Fruit fly (Drosophila melanogaster) whole organism, embryonic: ENCODE data around the gene Or65c.

Experiments
- Asciz ChIP-seq: fragments of 200-800 bp; sonication (Bioruptor generic); optimal IDR thresholded peaks from 2 replicates; lab custom pipeline; 2017; ENCODE audit warnings: missing biosample characterization, mild to moderate bottlenecking, missing genetic modification characterization, missing genetic modification reagents
- B-H1 ChIP-seq: fragments of 200-800 bp; sonication (Bioruptor generic); IDR thresholded peaks from 3 replicates; pipeline ENCODE4 v1.3.6; 2022; ENCODE audit warnings: missing biosample characterization, missing genetic modification characterization
- Bdp1 ChIP-seq: fragments of 200-800 bp; sonication (Bioruptor generic); optimal IDR thresholded peaks from 3 replicates; lab custom pipeline; 2016; ENCODE audit warnings: missing biosample characterization, missing genetic modification characterization
- Blimp-1 ChIP-seq: fragments of 200-800 bp; sonication (Bioruptor generic); optimal IDR thresholded peaks from 3 replicates; lab custom pipeline; 2018; ENCODE audit warnings: missing biosample characterization, missing genetic modification characterization, mild to moderate bottlenecking, moderate library complexity, missing genetic modification reagents
- CG10565 ChIP-seq: fragments of 200-800 bp; sonication (Bioruptor generic); optimal IDR thresholded peaks from 3 replicates; lab custom pipeline; 2016; ENCODE audit warnings: missing biosample characterization, mild to moderate bottlenecking, missing genetic modification characterization
- CG11504 ChIP-seq: fragments of 200-800 bp; sonication (Bioruptor generic); optimal IDR thresholded peaks from 3 replicates; lab custom pipeline; 2019; ENCODE audit warnings: missing biosample characterization, mild to moderate bottlenecking, missing genetic modification characterization, moderate library complexity
- CG12219 ChIP-seq: fragments of 200-800 bp; sonication (Bioruptor generic); optimal IDR thresholded peaks from 3 replicates; lab custom pipeline; 2018; ENCODE audit warnings: missing biosample characterization, mild to moderate bottlenecking, missing genetic modification characterization
- CG12942 ChIP-seq: fragments of 200-800 bp; sonication (Bioruptor generic); optimal IDR thresholded peaks from 3 replicates; lab custom pipeline; 2016; ENCODE audit warnings: missing biosample characterization, missing genetic modification characterization
- CG14441 ChIP-seq: fragments of 200-800 bp; sonication (Bioruptor generic); IDR thresholded peaks from 2 replicates; pipeline ENCODE4 v1.3.6; 2022; ENCODE audit warnings: missing biosample characterization, missing genetic modification characterization
- CG15479 ChIP-seq: fragments of 200-800 bp; sonication (Bioruptor generic); optimal IDR thresholded peaks from 3 replicates; lab custom pipeline; 2019; ENCODE audit warnings: missing biosample characterization, mild to moderate bottlenecking, missing genetic modification characterization, moderate library complexity
- CG16813 ChIP-seq: fragments of 200-800 bp; sonication (Bioruptor generic); IDR thresholded peaks from 3 replicates; pipeline ENCODE4 v1.3.6; 2022; ENCODE audit warnings: missing biosample characterization, missing genetic modification characterization; ENCODE audit not compliant: partially characterized antibody
- CG17359 ChIP-seq: fragments of 200-800 bp; sonication (Bioruptor generic); optimal IDR thresholded peaks from 3 replicates; lab custom pipeline; 2018; ENCODE audit warnings: missing biosample characterization, mild to moderate bottlenecking, missing genetic modification characterization, moderate library complexity
- CG18619 ChIP-seq: fragments of 200-800 bp; sonication (Bioruptor generic); optimal IDR thresholded peaks from 3 replicates; lab custom pipeline; 2017; ENCODE audit warnings: missing biosample characterization, mild to moderate bottlenecking, missing genetic modification characterization
- CG2678 ChIP-seq: fragments of 200-800 bp; sonication (Bioruptor generic); optimal IDR thresholded peaks from 3 replicates; lab custom pipeline; 2019; ENCODE audit warnings: missing biosample characterization, mild to moderate bottlenecking, missing genetic modification characterization, moderate library complexity
- CG2712 ChIP-seq: fragments of 200-800 bp; optimal IDR thresholded peaks from 3 replicates; lab custom pipeline; 2019; ENCODE audit warnings: missing biosample characterization, mild to moderate bottlenecking, missing genetic modification characterization, moderate library complexity
- CG2889 ChIP-seq: fragments of 200-800 bp; sonication (Bioruptor generic); IDR thresholded peaks from 3 replicates; pipeline ENCODE4 v1.3.6; 2022; ENCODE audit warnings: missing biosample characterization, missing genetic modification characterization
- CG34422 ChIP-seq: fragments of 200-800 bp; sonication (Bioruptor generic); IDR thresholded peaks from 3 replicates; pipeline ENCODE4 v1.3.6; 2022; ENCODE audit warnings: missing biosample characterization, missing genetic modification characterization
- CG6272 ChIP-seq: fragments of 200-800 bp; sonication (Bioruptor generic); IDR thresholded peaks from 2 replicates; pipeline ENCODE4 v1.3.6; 2022; ENCODE audit warnings: missing biosample characterization, missing genetic modification characterization
- CG8290 ChIP-seq, 3 experiments: fragments of 200-800 bp; sonication (Bioruptor generic); optimal IDR thresholded peaks; 2 replicates each; lab custom pipeline; 2016 to 2019; ENCODE audit warnings: missing biosample characterization in 3 of 3, missing genetic modification characterization in 3 of 3, mild to moderate bottlenecking in 2 of 3, moderate library complexity in 1 of 3
- CG9215 ChIP-seq: fragments of 200-800 bp; sonication (Bioruptor generic); IDR thresholded peaks from 2 replicates; pipeline ENCODE4 v1.3.6; 2022; ENCODE audit warnings: missing biosample characterization, missing genetic modification characterization
- CG9609 ChIP-seq: fragments of 200-800 bp; sonication (Bioruptor generic); optimal IDR thresholded peaks from 3 replicates; lab custom pipeline; 2016; ENCODE audit warnings: missing biosample characterization, missing genetic modification characterization
- CG9727 ChIP-seq: fragments of 200-800 bp; sonication (Bioruptor generic); optimal IDR thresholded peaks from 3 replicates; lab custom pipeline; 2017; ENCODE audit warnings: missing biosample characterization, mild to moderate bottlenecking, missing genetic modification characterization
- Camta ChIP-seq: fragments of 200-800 bp; sonication (Bioruptor generic); optimal IDR thresholded peaks from 2 replicates; lab custom pipeline; 2016; ENCODE audit warnings: missing biosample characterization, missing genetic modification characterization
- CoRest ChIP-seq: fragments of 200-800 bp; sonication (Bioruptor generic); optimal IDR thresholded peaks from 3 replicates; lab custom pipeline; 2018; ENCODE audit warnings: missing biosample characterization, mild to moderate bottlenecking, missing genetic modification characterization, moderate library complexity
- Fer2 ChIP-seq: fragments of 200-800 bp; sonication (Bioruptor generic); optimal IDR thresholded peaks from 2 replicates; lab custom pipeline; 2018; ENCODE audit warnings: missing biosample characterization, mild to moderate bottlenecking, missing genetic modification characterization, moderate library complexity
- Gug ChIP-seq: fragments of 200-800 bp; sonication (Bioruptor generic); IDR thresholded peaks from 4 replicates; pipeline ENCODE4 v1.3.6; 2022; ENCODE audit warnings: missing biosample characterization, missing genetic modification characterization
- Hand ChIP-seq: fragments of 200-800 bp; sonication (Bioruptor generic); optimal IDR thresholded peaks from 2 replicates; lab custom pipeline; 2017; ENCODE audit warnings: mild to moderate bottlenecking, missing biosample characterization, missing genetic modification reagents, missing genetic modification characterization
- Hr39 ChIP-seq: fragments of >200 bp; optimal IDR thresholded peaks from 2 replicates; lab custom pipeline; 2017
- Med ChIP-seq: fragments of 200-800 bp; sonication (Bioruptor generic); peaks from one replicate; lab custom pipeline; 2016; ENCODE audit warnings: missing biosample characterization, missing genetic modification characterization, mild to moderate bottlenecking, inconsistent platforms, moderate library complexity
- Meics ChIP-seq: fragments of 200-800 bp; sonication (Bioruptor generic); optimal IDR thresholded peaks from 2 replicates; lab custom pipeline; 2017; ENCODE audit warnings: missing biosample characterization, mild to moderate bottlenecking, missing genetic modification characterization
- NK7.1 ChIP-seq: fragments of 200-800 bp; sonication (Bioruptor generic); optimal IDR thresholded peaks from 3 replicates; lab custom pipeline; 2016; ENCODE audit warnings: missing biosample characterization, missing genetic modification characterization
- Neu2 ChIP-seq: fragments of 200-800 bp; sonication (Bioruptor generic); optimal IDR thresholded peaks from 3 replicates; lab custom pipeline; 2016; ENCODE audit warnings: missing biosample characterization, missing genetic modification characterization, borderline replicate concordance
- PHDP ChIP-seq: fragments of 200-800 bp; sonication (Bioruptor generic); optimal IDR thresholded peaks from 3 replicates; lab custom pipeline; 2018; ENCODE audit warnings: missing biosample characterization, mild to moderate bottlenecking, missing genetic modification characterization, moderate library complexity
- Sox102F ChIP-seq: fragments of 200-800 bp; sonication (Bioruptor generic); optimal IDR thresholded peaks from 2 replicates; lab custom pipeline; 2018; ENCODE audit warnings: missing biosample characterization, mild to moderate bottlenecking, missing genetic modification characterization, moderate library complexity
- Sry-β ChIP-seq: fragments of 200-800 bp; sonication (Bioruptor generic); optimal IDR thresholded peaks from 2 replicates; lab custom pipeline; 2018; ENCODE audit warnings: missing biosample characterization, mild to moderate bottlenecking, missing genetic modification characterization, moderate library complexity
- ato ChIP-seq: fragments of 200-800 bp; sonication (Bioruptor generic); IDR thresholded peaks from 2 replicates; pipeline ENCODE4 v1.3.6; 2022; ENCODE audit warnings: missing biosample characterization, missing genetic modification characterization; ENCODE audit not compliant: partially characterized antibody
- br ChIP-seq: fragments of >200 bp; optimal IDR thresholded peaks from 2 replicates; lab custom pipeline; 2017
- da ChIP-seq: fragments of 200-800 bp; sonication (Bioruptor generic); optimal IDR thresholded peaks from 2 replicates; lab custom pipeline; 2016; ENCODE audit warnings: missing biosample characterization, missing genetic modification characterization
- dysf ChIP-seq: fragments of 200-800 bp; sonication (Bioruptor generic); IDR thresholded peaks from 3 replicates; pipeline ENCODE4 v1.3.6; 2022; ENCODE audit warnings: missing biosample characterization, missing genetic modification characterization
- eve ChIP-seq, 2 experiments: fragments of >200 bp; optimal IDR thresholded peaks; 2 replicates each; lab custom pipeline; 2017; ENCODE audit warnings: missing biosample characterization in 2 of 2, missing genetic modification characterization in 2 of 2
- exex ChIP-seq: fragments of 200-800 bp; sonication (Bioruptor generic); optimal IDR thresholded peaks from 4 replicates; lab custom pipeline; 2018; ENCODE audit warnings: missing biosample characterization, mild to moderate bottlenecking, missing genetic modification characterization, moderate library complexity
- fd3F ChIP-seq: fragments of 200-800 bp; sonication (Bioruptor generic); optimal IDR thresholded peaks from 2 replicates; lab custom pipeline; 2018; ENCODE audit warnings: missing biosample characterization, mild to moderate bottlenecking, missing genetic modification characterization, moderate library complexity
- gsb ChIP-seq: fragments of 200-800 bp; sonication (Bioruptor generic); IDR thresholded peaks from 2 replicates; pipeline ENCODE4 v1.3.6; 2022; ENCODE audit warnings: missing biosample characterization, missing genetic modification characterization
- lmd ChIP-seq: fragments of 200-800 bp; sonication (Bioruptor generic); IDR thresholded peaks from 2 replicates; pipeline ENCODE4 v1.3.6; 2022; ENCODE audit warnings: missing biosample characterization, missing genetic modification characterization
- repo ChIP-seq: fragments of 200-800 bp; sonication (Bioruptor generic); optimal IDR thresholded peaks from 2 replicates; lab custom pipeline; 2016; ENCODE audit warnings: missing biosample characterization, missing genetic modification characterization
- sens ChIP-seq: fragments of 200-800 bp; sonication (Bioruptor generic); peaks from one replicate; lab custom pipeline; 2016; ENCODE audit warnings: missing biosample characterization, missing genetic modification characterization
- slbo ChIP-seq: fragments of 200-800 bp; sonication (Bioruptor generic); IDR thresholded peaks from 2 replicates; pipeline ENCODE4 v1.3.6; 2022; ENCODE audit warnings: missing biosample characterization, missing genetic modification characterization
- slp2 ChIP-seq: fragments of 200-800 bp; sonication (Bioruptor generic); optimal IDR thresholded peaks from 2 replicates; lab custom pipeline; 2016; ENCODE audit warnings: missing biosample characterization, missing genetic modification characterization
- zfh1 ChIP-seq: fragments of 200-800 bp; sonication (Bioruptor generic); IDR thresholded peaks from 3 replicates; pipeline ENCODE4 v1.3.6; 2022; ENCODE audit warnings: missing biosample characterization, missing genetic modification characterization

Or65c gene

DNA sequence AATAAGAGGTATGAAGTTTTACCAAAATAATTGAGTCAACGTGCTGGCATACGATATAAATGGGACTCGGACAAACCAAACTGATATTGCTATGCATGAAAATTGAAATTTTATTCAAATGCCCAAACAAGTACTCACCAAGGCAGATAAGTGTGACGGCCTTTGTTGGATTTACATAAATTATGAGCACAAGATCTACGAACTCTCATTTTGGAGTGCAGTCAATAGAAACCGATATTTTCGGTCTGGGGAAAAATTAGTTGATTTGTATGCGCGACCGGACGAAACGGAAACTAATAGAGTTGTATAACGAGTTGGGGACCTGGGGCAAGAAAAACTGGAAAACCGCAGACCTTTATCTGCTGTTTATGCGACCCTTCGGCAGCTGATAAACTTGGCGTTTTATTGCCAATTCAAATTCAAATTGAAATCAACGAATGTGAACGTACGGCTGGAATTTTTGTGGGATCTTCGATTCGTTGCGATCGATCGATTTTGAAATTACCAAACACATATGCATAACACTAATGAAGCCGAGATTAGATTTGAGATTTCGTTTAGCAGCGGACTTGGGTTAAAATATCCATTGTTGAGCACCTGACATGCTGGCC, 8.9 kb downstream of the Or65c start (continued):
- TF ChIP-seq Hand (GFP tag; lab: Kevin White, UChicago) (no peak), Camta (no peak), CG12942 (GFP tag; lab: Kevin White, UChicago) (no peak)

DNA sequence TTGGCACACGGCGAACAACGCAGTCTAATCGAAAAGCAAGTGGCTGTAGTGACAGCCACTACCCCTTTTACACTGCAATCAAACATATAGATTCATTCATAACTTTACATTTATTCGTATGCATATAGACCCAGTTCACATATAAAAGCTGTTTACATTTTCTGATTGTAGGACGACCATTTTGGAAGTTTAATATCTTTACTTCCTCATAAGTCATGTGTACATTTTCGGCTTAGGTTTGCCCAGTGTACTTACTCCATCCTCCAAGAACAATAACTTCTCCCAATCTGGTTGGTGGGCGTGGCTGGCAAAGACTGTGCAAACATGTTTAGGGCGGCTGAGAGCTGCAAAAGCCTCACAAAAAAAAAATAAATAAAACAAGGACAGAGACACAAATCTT, 10.9 kb downstream of the Or65c start:
- peak; percentile 64 for TF ChIP-seq Med
- TF ChIP-seq CG16813 (GFP tag; lab: Robert Waterston, UW) = no peak
- peak; percentile 5 for TF ChIP-seq Sox102F (GFP tag; lab: Kevin White, UChicago)
- peak; percentile 9 for TF ChIP-seq CG17359
- peak in 1 of 2 experiments; percentile 24 for TF ChIP-seq eve (GFP tag; optimal IDR thresholded peaks at IDR 0.05; lab: Kevin White, UChicago)
- peak; percentile 24; the same call in 1 of the 2 replicates for TF ChIP-seq lmd (GFP tag; lab: Robert Waterston, UW)
- TF ChIP-seq slp2 (GFP tag; lab: Kevin White, UChicago) = no peak
- no peak for TF ChIP-seq CG9609 (GFP tag; lab: Kevin White, UChicago)
- no peak for TF ChIP-seq fd3F (GFP tag; lab: Kevin White, UChicago)
- peak; percentile 52 for TF ChIP-seq sens (GFP tag; lab: Kevin White, UChicago)
- TF ChIP-seq CG2712 (tag; lab: Kevin White, UChicago) = peak; percentile 27
- peak; percentile 28 for TF ChIP-seq CG2678 (tag; lab: Kevin White, UChicago)
- no peak for TF ChIP-seq CG2889 (GFP tag; lab: Robert Waterston, UW)
- no peak for TF ChIP-seq B-H1 (GFP tag; lab: Robert Waterston, UW)
- peak; percentile 0 for TF ChIP-seq Blimp-1 (GFP tag; lab: Kevin White, UChicago)
- no peak for TF ChIP-seq CG15479 (GFP tag; lab: Kevin White, UChicago)
- no peak for TF ChIP-seq Sry-β (GFP tag; lab: Kevin White, UChicago)
- peak; percentile 10 for TF ChIP-seq Asciz (GFP tag; lab: Kevin White, UChicago)
- peak; percentile 9 for TF ChIP-seq PHDP (tag; lab: Kevin White, UChicago)
- TF ChIP-seq CG8290 (GFP tag; optimal IDR thresholded peaks at IDR 0.05; lab: Kevin White, UChicago) = no peak
- TF ChIP-seq CG8290 (tag; optimal IDR thresholded peaks at IDR 0.05; lab: Kevin White, UChicago) = peak in 1 of 2 experiments; percentile 13
- TF ChIP-seq CG14441 (GFP tag; lab: Robert Waterston, UW) = 0 out of 2 replicates have a peak, but pooled peaks have one; percentile 7
- no peak for TF ChIP-seq br (lab: Kevin White, UChicago)
- no peak for TF ChIP-seq Fer2
- TF ChIP-seq CG34422 (GFP tag; lab: Robert Waterston, UW) = no peak
- peak; percentile 11; the same call in 1 of the 2 replicates for TF ChIP-seq CG9215 (GFP tag; lab: Robert Waterston, UW)
- no peak for TF ChIP-seq CG12219 (GFP tag; lab: Kevin White, UChicago)
- TF ChIP-seq gsb (GFP tag; lab: Robert Waterston, UW) = no peak
- TF ChIP-seq Meics = no peak
- TF ChIP-seq CG10565 (GFP tag; lab: Kevin White, UChicago) = no peak
- no peak for TF ChIP-seq CG18619 (GFP tag; lab: Kevin White, UChicago)
- no peak for TF ChIP-seq Neu2 (GFP tag; lab: Kevin White, UChicago)
- no peak for TF ChIP-seq da (GFP tag; lab: Kevin White, UChicago)
- TF ChIP-seq dysf (GFP tag; lab: Robert Waterston, UW) = 0 out of 3 replicates have a peak, but pooled peaks have one; percentile 34
- TF ChIP-seq NK7.1 (GFP tag; lab: Kevin White, UChicago) = no peak
- TF ChIP-seq Gug (GFP tag; lab: Robert Waterston, UW) = no peak
- TF ChIP-seq slbo (GFP tag; lab: Robert Waterston, UW) = 0 out of 2 replicates have a peak, but pooled peaks have one; percentile 38
- no peak for TF ChIP-seq Bdp1 (GFP tag; lab: Kevin White, UChicago)
- no peak for TF ChIP-seq CG6272 (GFP tag; lab: Robert Waterston, UW)
- TF ChIP-seq zfh1 (GFP tag; lab: Robert Waterston, UW) = no peak
- TF ChIP-seq ato (GFP tag; lab: Robert Waterston, UW) = no peak
- TF ChIP-seq repo = no peak
- TF ChIP-seq exex = no peak
- no peak for TF ChIP-seq CoRest (tag; lab: Kevin White, UChicago)
- TF ChIP-seq CG9727 = peak; percentile 26
- peak; percentile 27 for TF ChIP-seq CG11504 (tag; lab: Kevin White, UChicago)
- TF ChIP-seq Hr39 = no peak
